Worm (Caenorhabditis elegans): ENCODE results near the gene clec-21.

DNA sequence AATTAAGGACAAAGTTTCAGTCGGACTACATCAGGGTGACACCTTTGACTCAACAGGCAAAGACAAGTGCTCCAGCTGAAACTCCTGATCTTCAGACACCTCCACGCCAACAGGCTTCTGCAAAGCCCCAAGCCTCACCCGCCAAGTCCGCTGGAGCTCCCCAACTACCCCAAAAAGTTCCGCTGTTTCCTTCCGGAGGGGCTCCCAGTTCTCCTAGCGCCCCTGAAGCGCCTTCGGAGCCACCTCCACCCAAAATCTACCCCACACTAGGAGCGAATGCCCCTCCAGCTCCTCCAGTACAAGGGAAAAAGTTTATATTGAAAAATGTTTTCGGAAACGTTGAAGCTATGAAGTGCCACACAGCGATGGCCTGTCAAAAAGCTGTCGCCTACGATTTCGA, 19.0 kb upstream of the clec-21 start:
- no peak for TF ChIP-seq unc-62 (GFP tag; optimal IDR thresholded peaks at IDR 0.05)
- TF ChIP-seq mab-5 (tag; optimal IDR thresholded peaks at IDR 0.05): no peak
- TF ChIP-seq nhr-28 (tag; optimal IDR thresholded peaks at IDR 0.05): no peak
- TF ChIP-seq hlh-1 (tag; optimal IDR thresholded peaks at IDR 0.05): no peak
- no peak for TF ChIP-seq bed-3 (GFP tag; optimal IDR thresholded peaks at IDR 0.05)
- TF ChIP-seq ztf-11 (tag; optimal IDR thresholded peaks at IDR 0.05): no peak
- TF ChIP-seq lin-13 (tag; optimal IDR thresholded peaks at IDR 0.05): no peak
